Fruit fly (Drosophila melanogaster) whole organism, embryonic: ENCODE data around the gene Acp36DE.

Experiments
- CG11560 ChIP-seq: fragments of 200-800 bp; sonication (Bioruptor generic); IDR thresholded peaks from 3 replicates; pipeline ENCODE4 v1.3.6; 2022; ENCODE audit warnings: missing biosample characterization, missing genetic modification characterization
- CG12744 ChIP-seq: fragments of 200-800 bp; sonication (Bioruptor generic); optimal IDR thresholded peaks from 2 replicates; lab custom pipeline; 2016; ENCODE audit warnings: missing biosample characterization, missing genetic modification characterization
- CG13296 ChIP-seq: fragments of 200-800 bp; sonication (Bioruptor generic); optimal IDR thresholded peaks from 3 replicates; lab custom pipeline; 2018; ENCODE audit warnings: missing biosample characterization, mild to moderate bottlenecking, missing genetic modification characterization
- CG13624 ChIP-seq: fragments of 200-800 bp; sonication (Bioruptor generic); optimal IDR thresholded peaks from 2 replicates; lab custom pipeline; 2016; ENCODE audit warnings: missing biosample characterization, missing genetic modification characterization
- CG14441 ChIP-seq: fragments of 200-800 bp; sonication (Bioruptor generic); IDR thresholded peaks from 2 replicates; pipeline ENCODE4 v1.3.6; 2022; ENCODE audit warnings: missing biosample characterization, missing genetic modification characterization
- CG14667 ChIP-seq: fragments of 200-800 bp; sonication (Bioruptor generic); IDR thresholded peaks from 2 replicates; pipeline ENCODE4 v1.3.6; 2022; ENCODE audit warnings: missing biosample characterization, missing genetic modification characterization
- CG15514 ChIP-seq: fragments of 200-800 bp; sonication (Bioruptor generic); optimal IDR thresholded peaks from 3 replicates; lab custom pipeline; 2017; ENCODE audit warnings: missing biosample characterization, missing genetic modification characterization, mild to moderate bottlenecking, moderate library complexity, missing genetic modification reagents
- CG16815 ChIP-seq: fragments of 200-800 bp; sonication (Bioruptor generic); optimal IDR thresholded peaks from 3 replicates; lab custom pipeline; 2017; ENCODE audit warnings: missing biosample characterization, mild to moderate bottlenecking, missing genetic modification characterization
- CG32532 ChIP-seq: fragments of 200-800 bp; sonication (Bioruptor generic); IDR thresholded peaks from 2 replicates; pipeline ENCODE4 v1.3.6; 2022; ENCODE audit warnings: missing biosample characterization, missing genetic modification characterization
- CG3281 ChIP-seq: fragments of 200-800 bp; sonication (Bioruptor generic); optimal IDR thresholded peaks from 3 replicates; lab custom pipeline; 2017; ENCODE audit warnings: missing biosample characterization, mild to moderate bottlenecking, missing genetic modification characterization
- CG3407 ChIP-seq: fragments of 200-800 bp; sonication (Bioruptor generic); optimal IDR thresholded peaks from 2 replicates; lab custom pipeline; 2018; ENCODE audit warnings: missing biosample characterization, mild to moderate bottlenecking, missing genetic modification characterization
- CG4328 ChIP-seq: fragments of 200-800 bp; sonication (Bioruptor generic); optimal IDR thresholded peaks from 3 replicates; lab custom pipeline; 2017; ENCODE audit warnings: missing biosample characterization, missing genetic modification reagents, missing genetic modification characterization
- CG4617 ChIP-seq: fragments of 200-800 bp; sonication (Bioruptor generic); optimal IDR thresholded peaks from 3 replicates; lab custom pipeline; 2016; ENCODE audit warnings: missing biosample characterization, missing genetic modification characterization, borderline replicate concordance
- CG6683 ChIP-seq: fragments of 200-800 bp; sonication (Bioruptor generic); optimal IDR thresholded peaks from 2 replicates; lab custom pipeline; 2017; ENCODE audit warnings: missing biosample characterization, mild to moderate bottlenecking, missing genetic modification characterization, missing genetic modification reagents
- CG6689 ChIP-seq: fragments of 200-800 bp; sonication (Bioruptor generic); IDR thresholded peaks from 2 replicates; pipeline ENCODE4 v1.3.6; 2022; ENCODE audit warnings: missing biosample characterization, missing genetic modification characterization
- CG7928 ChIP-seq: fragments of 200-800 bp; sonication (Bioruptor generic); optimal IDR thresholded peaks from 2 replicates; lab custom pipeline; 2017; ENCODE audit warnings: missing biosample characterization, mild to moderate bottlenecking, missing genetic modification characterization
- CG8388 ChIP-seq: fragments of 200-800 bp; sonication (Bioruptor generic); optimal IDR thresholded peaks from 2 replicates; lab custom pipeline; 2019; ENCODE audit warnings: missing biosample characterization, mild to moderate bottlenecking, missing genetic modification characterization, moderate library complexity
- CG9215 ChIP-seq: fragments of 200-800 bp; sonication (Bioruptor generic); IDR thresholded peaks from 2 replicates; pipeline ENCODE4 v1.3.6; 2022; ENCODE audit warnings: missing biosample characterization, missing genetic modification characterization
- CG9727 ChIP-seq: fragments of 200-800 bp; sonication (Bioruptor generic); optimal IDR thresholded peaks from 3 replicates; lab custom pipeline; 2017; ENCODE audit warnings: missing biosample characterization, mild to moderate bottlenecking, missing genetic modification characterization
- Chrac-16 ChIP-seq: fragments of 200-800 bp; sonication (Bioruptor generic); optimal IDR thresholded peaks from 3 replicates; lab custom pipeline; 2016; ENCODE audit warnings: missing biosample characterization, missing genetic modification characterization
- CoRest ChIP-seq: fragments of 200-800 bp; sonication (Bioruptor generic); optimal IDR thresholded peaks from 3 replicates; lab custom pipeline; 2018; ENCODE audit warnings: missing biosample characterization, mild to moderate bottlenecking, missing genetic modification characterization, moderate library complexity
- Deaf1 ChIP-seq: fragments of 200-800 bp; optimal IDR thresholded peaks from 3 replicates; lab custom pipeline; 2019; ENCODE audit warnings: missing biosample characterization, mild to moderate bottlenecking, missing genetic modification characterization, moderate library complexity
- Dek ChIP-seq: fragments of 200-800 bp; sonication (Bioruptor generic); optimal IDR thresholded peaks from 3 replicates; lab custom pipeline; 2019; ENCODE audit warnings: missing biosample characterization, mild to moderate bottlenecking, missing genetic modification characterization, moderate library complexity
- Fer1 ChIP-seq: fragments of 200-800 bp; sonication (Bioruptor generic); optimal IDR thresholded peaks from 2 replicates; lab custom pipeline; 2017; ENCODE audit warnings: missing biosample characterization, mild to moderate bottlenecking, missing genetic modification characterization
- Fer2 ChIP-seq: fragments of 200-800 bp; sonication (Bioruptor generic); optimal IDR thresholded peaks from 2 replicates; lab custom pipeline; 2018; ENCODE audit warnings: missing biosample characterization, mild to moderate bottlenecking, missing genetic modification characterization, moderate library complexity
- Hand ChIP-seq: fragments of 200-800 bp; sonication (Bioruptor generic); optimal IDR thresholded peaks from 2 replicates; lab custom pipeline; 2017; ENCODE audit warnings: mild to moderate bottlenecking, missing biosample characterization, missing genetic modification reagents, missing genetic modification characterization
- Hmx ChIP-seq: fragments of 200-800 bp; sonication (Bioruptor generic); optimal IDR thresholded peaks from 2 replicates; lab custom pipeline; 2016; ENCODE audit warnings: missing biosample characterization, missing genetic modification characterization
- Lpt ChIP-seq: fragments of >200 bp; optimal IDR thresholded peaks from 2 replicates; lab custom pipeline; 2018; ENCODE audit warnings: missing biosample characterization, missing genetic modification characterization
- Med ChIP-seq: fragments of 200-800 bp; sonication (Bioruptor generic); peaks from one replicate; lab custom pipeline; 2016; ENCODE audit warnings: missing biosample characterization, missing genetic modification characterization, mild to moderate bottlenecking, inconsistent platforms, moderate library complexity
- Nf-YA ChIP-seq: fragments of 200-800 bp; sonication (Bioruptor generic); IDR thresholded peaks from 2 replicates; pipeline ENCODE4 v1.3.6; 2022; ENCODE audit warnings: missing biosample characterization, missing genetic modification characterization
- Sin3A ChIP-seq: fragments of >200 bp; optimal IDR thresholded peaks from 2 replicates; lab custom pipeline; 2018
- Sox102F ChIP-seq: fragments of 200-800 bp; sonication (Bioruptor generic); optimal IDR thresholded peaks from 2 replicates; lab custom pipeline; 2018; ENCODE audit warnings: missing biosample characterization, mild to moderate bottlenecking, missing genetic modification characterization, moderate library complexity
- Tbp ChIP-seq: fragments of >200 bp; optimal IDR thresholded peaks from 2 replicates; lab custom pipeline; 2018; ENCODE audit warnings: missing biosample characterization, missing genetic modification characterization
- Trl ChIP-seq, 3 experiments: fragments of >200 bp in 2 of 3; fragments of 200-800 bp in 1 of 3; sonication (Bioruptor generic) in 1 of 3; optimal IDR thresholded peaks; 2 replicates in 1 of 3; 3 replicates in 2 of 3; lab custom pipeline; 2016 to 2017; ENCODE audit warnings: missing biosample characterization in 1 of 3, missing genetic modification characterization in 1 of 3
- Usf ChIP-seq: fragments of 200-800 bp; sonication (Bioruptor generic); optimal IDR thresholded peaks from 2 replicates; lab custom pipeline; 2017; ENCODE audit warnings: missing genotype, missing biosample characterization, missing genetic modification characterization
- al ChIP-seq: fragments of 200-800 bp; sonication (Bioruptor generic); IDR thresholded peaks from 2 replicates; pipeline ENCODE4 v1.3.6; 2022; ENCODE audit warnings: missing biosample characterization, missing genetic modification characterization
- ara ChIP-seq: fragments of 200-800 bp; sonication (Bioruptor generic); IDR thresholded peaks from 2 replicates; pipeline ENCODE4 v1.3.6; 2022; ENCODE audit warnings: missing biosample characterization, missing genetic modification characterization
- cas ChIP-seq: fragments of 200-800 bp; sonication (Bioruptor generic); IDR thresholded peaks from 2 replicates; pipeline ENCODE4 v1.3.6; 2022; ENCODE audit warnings: missing biosample characterization, missing genetic modification characterization
- cato ChIP-seq: fragments of 200-800 bp; sonication (Bioruptor generic); optimal IDR thresholded peaks from 2 replicates; lab custom pipeline; 2016; ENCODE audit warnings: missing biosample characterization, missing genetic modification characterization, borderline replicate concordance
- dpn ChIP-seq, 2 experiments: fragments of 200-800 bp; sonication (Bioruptor generic); optimal IDR thresholded peaks; 3 replicates each; lab custom pipeline; 2016; ENCODE audit warnings: missing biosample characterization in 2 of 2, missing genetic modification characterization in 2 of 2
- exex ChIP-seq: fragments of 200-800 bp; sonication (Bioruptor generic); optimal IDR thresholded peaks from 4 replicates; lab custom pipeline; 2018; ENCODE audit warnings: missing biosample characterization, mild to moderate bottlenecking, missing genetic modification characterization, moderate library complexity
- gcm ChIP-seq: fragments of 200-800 bp; sonication (Bioruptor generic); optimal IDR thresholded peaks from 2 replicates; lab custom pipeline; 2019; ENCODE audit warnings: missing biosample characterization, mild to moderate bottlenecking, missing genetic modification characterization, moderate library complexity
- org-1 ChIP-seq: fragments of 200-800 bp; sonication (Bioruptor generic); optimal IDR thresholded peaks from 2 replicates; lab custom pipeline; 2017; ENCODE audit warnings: missing biosample characterization, missing genetic modification characterization
- pan ChIP-seq, 4 experiments: fragments of >200 bp in 3 of 4; fragments of 200-800 bp in 1 of 4; sonication (Bioruptor generic) in 1 of 4; optimal IDR thresholded peaks in 3 of 4; IDR thresholded peaks in 1 of 4; 2 replicates each; pipeline versions ENCODE4 v1.3.6 to Lab custom; 2017 to 2022; ENCODE audit warnings: missing biosample characterization in 2 of 4, missing genetic modification characterization in 2 of 4, mixed read lengths in 1 of 4
- scrt ChIP-seq: fragments of 200-800 bp; sonication (Bioruptor generic); optimal IDR thresholded peaks from 2 replicates; lab custom pipeline; 2018; ENCODE audit warnings: missing biosample characterization, mild to moderate bottlenecking, missing genetic modification characterization, moderate library complexity
- slbo ChIP-seq: fragments of 200-800 bp; sonication (Bioruptor generic); IDR thresholded peaks from 2 replicates; pipeline ENCODE4 v1.3.6; 2022; ENCODE audit warnings: missing biosample characterization, missing genetic modification characterization
- ssp ChIP-seq: fragments of 200-800 bp; sonication (Bioruptor generic); IDR thresholded peaks from 2 replicates; pipeline ENCODE4 v1.3.6; 2022; ENCODE audit warnings: missing biosample characterization, missing genetic modification characterization
- stwl ChIP-seq: fragments of 200-800 bp; sonication (Bioruptor generic); optimal IDR thresholded peaks from 3 replicates; lab custom pipeline; 2018; ENCODE audit warnings: missing biosample characterization, mild to moderate bottlenecking, missing genetic modification characterization, moderate library complexity
- ttk ChIP-seq: fragments of 200-800 bp; sonication (Bioruptor generic); IDR thresholded peaks from 2 replicates; pipeline ENCODE4 v2.1.2; 2022; ENCODE audit warnings: missing biosample characterization, missing genetic modification characterization

The Acp36DE gene

dm6 chr2L:18378291-18378690 lies 19.5 kb upstream of the Acp36DE start, which contains the start of gene CG34171:
Gene CG34171, plus strand, starts transcription at chr2L:18378591.
- no peak for TF ChIP-seq CG6689 (GFP tag; lab: Robert Waterston, UW)
- TF ChIP-seq CG9727 (GFP tag; lab: Kevin White, UChicago), result no peak
- no peak for TF ChIP-seq Sox102F (GFP tag; lab: Kevin White, UChicago)
- TF ChIP-seq CG12744 (GFP tag; lab: Kevin White, UChicago), result no peak
- no peak for TF ChIP-seq CoRest (tag; lab: Kevin White, UChicago)
- TF ChIP-seq Fer2 (tag; lab: Kevin White, UChicago), result no peak
- TF ChIP-seq gcm (GFP tag; lab: Kevin White, UChicago), result no peak
- no peak for TF ChIP-seq CG14667 (GFP tag; lab: Robert Waterston, UW)
- no peak for TF ChIP-seq CG7928 (GFP tag; lab: Kevin White, UChicago)
- TF ChIP-seq CG11560 (tag; lab: Robert Waterston, UW), result no peak
- TF ChIP-seq Tbp (GFP tag; lab: Kevin White, UChicago), result no peak
- TF ChIP-seq Dek (tag; lab: Kevin White, UChicago), result no peak
- no peak for TF ChIP-seq CG14441 (GFP tag; lab: Robert Waterston, UW)
- TF ChIP-seq exex, result no peak
- TF ChIP-seq Chrac-16 (GFP tag; lab: Kevin White, UChicago), result no peak
- TF ChIP-seq Trl (optimal IDR thresholded peaks at IDR 0.05; lab: Kevin White, UChicago), result no peak
- TF ChIP-seq Trl (GFP tag; optimal IDR thresholded peaks at IDR 0.05; lab: Kevin White, UChicago), result no peak

dm6 chr2L:18377109-18377508 lies 18.3 kb upstream of the Acp36DE start:
- peak; percentile 39 for TF ChIP-seq org-1
- no peak for TF ChIP-seq CG6683
- no peak for TF ChIP-seq Nf-YA (GFP tag; lab: Robert Waterston, UW)
- TF ChIP-seq CG4617 (GFP tag; lab: Kevin White, UChicago), result no peak
- TF ChIP-seq CG3407 (GFP tag; lab: Kevin White, UChicago), result no peak
- 0 out of 2 replicates have a peak, but pooled peaks have one; percentile 27 for TF ChIP-seq ttk (GFP tag; lab: Robert Waterston, UW)
- TF ChIP-seq Sin3A, result no peak
- no peak for TF ChIP-seq Deaf1 (tag; lab: Kevin White, UChicago)
- TF ChIP-seq ara (GFP tag; lab: Robert Waterston, UW), result no peak
- peak; percentile 48 for TF ChIP-seq CG3281 (GFP tag; lab: Kevin White, UChicago)
- peak; percentile 51 for TF ChIP-seq CG13624 (GFP tag; lab: Kevin White, UChicago)
- TF ChIP-seq scrt (GFP tag; lab: Kevin White, UChicago), result peak; percentile 59
- TF ChIP-seq Lpt, result no peak
- TF ChIP-seq CG16815 (GFP tag; lab: Kevin White, UChicago), result no peak
- TF ChIP-seq cas (GFP tag; lab: Robert Waterston, UW), result no peak
- TF ChIP-seq dpn (GFP tag; optimal IDR thresholded peaks at IDR 0.05; lab: Kevin White, UChicago), result peak; percentile 29 to 52
- TF ChIP-seq CG8388 (GFP tag; lab: Kevin White, UChicago), result peak; percentile 8
- peak; percentile 24 for TF ChIP-seq Hand
- peak; percentile 69 for TF ChIP-seq Fer1
- TF ChIP-seq ssp, result no peak
- peak; percentile 32 for TF ChIP-seq CG13296
- TF ChIP-seq CG9215 (GFP tag; lab: Robert Waterston, UW), result 0 out of 2 replicates have a peak, but pooled peaks have one; percentile 28
- TF ChIP-seq al (GFP tag; lab: Robert Waterston, UW), result peak; percentile 30; the same call in 1 of the 2 replicates
- peak; percentile 26 for TF ChIP-seq CG15514
- TF ChIP-seq slbo, result peak; percentile 49
- TF ChIP-seq pan (optimal IDR thresholded peaks at IDR 0.05; lab: Kevin White, UChicago), result no peak
- TF ChIP-seq pan (GFP tag; optimal IDR thresholded peaks at IDR 0.05 in 1 of 2, IDR thresholded peaks at IDR 0.05 in 1 of 2), result peak in 1 of 2 experiments; percentile 65
- no peak for TF ChIP-seq cato (GFP tag; lab: Kevin White, UChicago)
- TF ChIP-seq Usf (GFP tag; lab: Kevin White, UChicago), result no peak
- no peak for TF ChIP-seq stwl (tag; lab: Kevin White, UChicago)
- TF ChIP-seq CG4328, result no peak
- peak; percentile 87 for TF ChIP-seq Med (GFP tag; lab: Kevin White, UChicago)
- no peak for TF ChIP-seq CG14667 (GFP tag; lab: Robert Waterston, UW)
- TF ChIP-seq CG32532, result peak; percentile 67; the same call in 1 of the 2 replicates
- TF ChIP-seq Hmx (GFP tag; lab: Kevin White, UChicago), result no peak
